Worm (Caenorhabditis elegans) whole organism, L2 larva: ENCODE measurements around the gene mak-1.

Experiments used
- C34F6.9 ChIP-seq: fragments of 150-350 bp; optimal IDR thresholded peaks from 2 replicates; lab custom pipeline; 2014; ENCODE audit warnings: missing biosample characterization, missing genetic modification characterization
- F13H6.1 ChIP-seq: sonication (generic microtip); optimal IDR thresholded peaks from 2 replicates; lab custom pipeline; 2016; ENCODE audit warnings: missing genetic modification characterization, missing compliant biosample characterization
- R02D3.7 ChIP-seq: fragments of 150-350 bp; optimal IDR thresholded peaks from 2 replicates; lab custom pipeline; 2014; ENCODE audit warnings: missing biosample characterization, missing genetic modification characterization
- Y55F3AM.14 ChIP-seq: fragments of 200-800 bp; sonication (Bioruptor generic); optimal IDR thresholded peaks from 2 replicates; lab custom pipeline; 2018; ENCODE audit warnings: mild to moderate bottlenecking, missing genetic modification characterization, missing compliant biosample characterization
- ZK546.5 ChIP-seq: sonication (generic microtip); optimal IDR thresholded peaks from 2 replicates; lab custom pipeline; 2017; ENCODE audit warnings: missing biosample characterization, missing genetic modification characterization
- alr-1 ChIP-seq: fragments of 150-350 bp; optimal IDR thresholded peaks from 2 replicates; lab custom pipeline; 2014; ENCODE audit warnings: missing biosample characterization, missing genetic modification characterization
- aly-2 ChIP-seq: fragments of 150-350 bp; optimal IDR thresholded peaks from 2 replicates; lab custom pipeline; 2014; ENCODE audit warnings: missing biosample characterization, missing genetic modification characterization
- blmp-1 ChIP-seq: sonication (generic microtip); optimal IDR thresholded peaks from 2 replicates; lab custom pipeline; 2017; ENCODE audit warnings: missing genetic modification characterization, mild to moderate bottlenecking, missing compliant biosample characterization, antibody characterized with exemption, moderate library complexity; ENCODE audit not compliant: insufficient read depth
- ceh-16 ChIP-seq: fragments of 150-350 bp; optimal IDR thresholded peaks from 2 replicates; lab custom pipeline; 2014; ENCODE audit warnings: missing biosample characterization, missing genetic modification characterization
- dmd-4 ChIP-seq: sonication (generic microtip); optimal IDR thresholded peaks from 2 replicates; lab custom pipeline; 2017; ENCODE audit warnings: missing biosample characterization, missing genetic modification characterization
- egl-27 ChIP-seq: sonication (generic microtip); optimal IDR thresholded peaks from 3 replicates; lab custom pipeline; 2017; ENCODE audit warnings: missing biosample characterization, missing genetic modification reagents, missing genetic modification characterization
- elt-3 ChIP-seq: sonication (generic microtip); optimal IDR thresholded peaks from 2 replicates; lab custom pipeline; 2017; ENCODE audit warnings: missing biosample characterization, missing genetic modification characterization
- fos-1 ChIP-seq: fragments of 150-350 bp; optimal IDR thresholded peaks from 2 replicates; lab custom pipeline; 2014; ENCODE audit warnings: missing biosample characterization, missing genetic modification characterization
- gmeb-1 ChIP-seq: fragments of 150-350 bp; optimal IDR thresholded peaks from 2 replicates; lab custom pipeline; 2014; ENCODE audit warnings: missing biosample characterization, missing genetic modification characterization
- lin-11 ChIP-seq: fragments of 150-350 bp; sonication (generic microtip); optimal IDR thresholded peaks from 2 replicates; lab custom pipeline; 2014; ENCODE audit warnings: missing biosample characterization, missing genetic modification characterization, inconsistent platforms, mixed read lengths
- lin-13 ChIP-seq: fragments of 150-350 bp; optimal IDR thresholded peaks from 2 replicates; lab custom pipeline; 2014; ENCODE audit warnings: missing biosample characterization, missing genetic modification reagents, missing genetic modification characterization
- lsy-2 ChIP-seq, 2 experiments: fragments of 150-350 bp in 1 of 2; sonication (generic microtip) in 1 of 2; optimal IDR thresholded peaks; 2 replicates each; lab custom pipeline; 2014 to 2017; ENCODE audit warnings: missing biosample characterization in 2 of 2, missing genetic modification characterization in 2 of 2
- mbf-1 ChIP-seq: sonication (generic microtip); optimal IDR thresholded peaks from 2 replicates; lab custom pipeline; 2017; ENCODE audit warnings: missing biosample characterization, missing genetic modification characterization
- mdl-1 ChIP-seq, 2 experiments: fragments of 150-350 bp in 1 of 2; sonication (generic microtip) in 1 of 2; optimal IDR thresholded peaks; 2 replicates each; lab custom pipeline; 2017; ENCODE audit warnings: missing biosample characterization in 2 of 2, missing genetic modification characterization in 2 of 2
- nhr-10 ChIP-seq: sonication (generic microtip); optimal IDR thresholded peaks from 2 replicates; lab custom pipeline; 2017; ENCODE audit warnings: missing biosample characterization, missing genetic modification characterization
- nhr-11 ChIP-seq: fragments of 150-350 bp; optimal IDR thresholded peaks from 2 replicates; lab custom pipeline; 2014; ENCODE audit warnings: missing biosample characterization, missing genetic modification characterization
- nhr-129 ChIP-seq: fragments of 150-350 bp; optimal IDR thresholded peaks from 2 replicates; lab custom pipeline; 2014; ENCODE audit warnings: missing biosample characterization, missing genetic modification characterization
- nhr-21 ChIP-seq: fragments of 150-350 bp; optimal IDR thresholded peaks from 2 replicates; lab custom pipeline; 2014; ENCODE audit warnings: missing biosample characterization, missing genetic modification characterization
- nhr-23 ChIP-seq: fragments of 150-350 bp; optimal IDR thresholded peaks from 2 replicates; lab custom pipeline; 2014; ENCODE audit warnings: missing biosample characterization, missing genetic modification reagents, missing genetic modification characterization
- nhr-25 ChIP-seq: fragments of 150-350 bp; sonication (generic microtip); optimal IDR thresholded peaks from 3 replicates; lab custom pipeline; 2014; ENCODE audit warnings: missing biosample characterization, missing genetic modification characterization
- nhr-6 ChIP-seq: fragments of 150-350 bp; optimal IDR thresholded peaks from 2 replicates; lab custom pipeline; 2014; ENCODE audit warnings: missing biosample characterization, missing genetic modification characterization
- sem-4 ChIP-seq: fragments of 150-350 bp; optimal IDR thresholded peaks from 2 replicates; lab custom pipeline; 2014; ENCODE audit warnings: missing biosample characterization, missing genetic modification reagents, missing genetic modification characterization
- sma-3 ChIP-seq: sonication (generic microtip); optimal IDR thresholded peaks from 2 replicates; lab custom pipeline; 2016; ENCODE audit warnings: missing genetic modification reagents, missing genetic modification characterization, missing compliant biosample characterization
- sma-9 ChIP-seq, 2 experiments: fragments of 150-350 bp in 1 of 2; sonication (generic microtip) in 1 of 2; optimal IDR thresholded peaks; 2 replicates each; lab custom pipeline; 2014 to 2016; ENCODE audit warnings: missing genetic modification characterization in 2 of 2, mild to moderate bottlenecking in 1 of 2, missing biosample characterization in 1 of 2, missing compliant biosample characterization in 1 of 2, missing genetic modification reagents in 1 of 2, moderate library complexity in 1 of 2
- snpc-4 ChIP-seq: fragments of 150-350 bp; optimal IDR thresholded peaks from 2 replicates; lab custom pipeline; 2014; ENCODE audit warnings: missing biosample characterization, missing genetic modification characterization
- unc-62 ChIP-seq: fragments of 150-350 bp; optimal IDR thresholded peaks from 2 replicates; lab custom pipeline; 2014; ENCODE audit warnings: missing biosample characterization, missing genetic modification reagents, missing genetic modification characterization
- zag-1 ChIP-seq: fragments of 150-350 bp; optimal IDR thresholded peaks from 2 replicates; lab custom pipeline; 2014; ENCODE audit warnings: missing biosample characterization, missing genetic modification characterization
- ztf-1 ChIP-seq: fragments of 200-800 bp; sonication (Bioruptor generic); conservative IDR thresholded peaks from 2 replicates; pipeline ENCODE4 v1.3.6; 2022; ENCODE audit warnings: missing genetic modification characterization, missing compliant biosample characterization
- ztf-11 ChIP-seq: sonication (generic microtip); optimal IDR thresholded peaks from 2 replicates; lab custom pipeline; 2017; ENCODE audit warnings: missing biosample characterization, missing genetic modification characterization

The mak-1 gene

ce11 chrII:8763367-8763766 is 19.5 kb downstream of the mak-1 start:
- TF ChIP-seq F13H6.1, result no peak
- no peak for TF ChIP-seq aly-2 (tag; lab: Kevin White, UChicago)
- no peak for TF ChIP-seq fos-1 (tag; lab: Kevin White, UChicago)
- TF ChIP-seq snpc-4, result no peak
- TF ChIP-seq sma-3, result no peak
- TF ChIP-seq nhr-10 (tag; lab: Kevin White, UChicago), result no peak
- no peak for TF ChIP-seq mdl-1 (tag; optimal IDR thresholded peaks at IDR 0.05; lab: Kevin White, UChicago)
- no peak for TF ChIP-seq lin-13 (GFP tag; lab: Kevin White, UChicago)
- no peak for TF ChIP-seq nhr-23 (tag; lab: Kevin White, UChicago)
- no peak for TF ChIP-seq Y55F3AM.14 (GFP tag; lab: Kevin White, UChicago)
- no peak for TF ChIP-seq egl-27
- TF ChIP-seq sma-9 (GFP tag; optimal IDR thresholded peaks at IDR 0.05; lab: Kevin White, UChicago), result no peak
- TF ChIP-seq sma-9 (tag; optimal IDR thresholded peaks at IDR 0.05; lab: Kevin White, UChicago), result no peak

DNA sequence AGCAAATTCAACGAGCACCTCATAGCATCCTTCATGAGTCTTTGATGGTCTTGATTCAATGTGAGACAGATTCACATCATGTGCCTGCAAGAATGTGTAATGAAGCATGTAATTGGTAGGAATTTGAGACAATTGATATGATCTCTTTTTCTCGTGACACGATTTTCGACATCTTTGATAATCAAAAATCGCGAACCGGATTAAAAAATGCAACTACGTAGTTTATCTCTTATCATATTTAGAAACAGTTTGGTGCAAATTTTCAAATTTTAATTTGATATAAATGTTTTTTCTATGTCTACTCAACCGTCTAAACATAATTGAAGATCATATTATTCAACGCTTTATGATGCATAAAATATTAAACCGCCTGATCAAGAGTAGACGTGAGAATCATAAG is 20.5 kb downstream of the mak-1 start:
- TF ChIP-seq sma-9 (GFP tag; optimal IDR thresholded peaks at IDR 0.05; lab: Kevin White, UChicago) (peak; percentile 3), sma-9 (tag; optimal IDR thresholded peaks at IDR 0.05; lab: Kevin White, UChicago) (no peak), elt-3 (tag; lab: Kevin White, UChicago) (no peak), blmp-1 (tag; lab: Kevin White, UChicago) (no peak), fos-1 (tag; lab: Kevin White, UChicago) (no peak)

DNA sequence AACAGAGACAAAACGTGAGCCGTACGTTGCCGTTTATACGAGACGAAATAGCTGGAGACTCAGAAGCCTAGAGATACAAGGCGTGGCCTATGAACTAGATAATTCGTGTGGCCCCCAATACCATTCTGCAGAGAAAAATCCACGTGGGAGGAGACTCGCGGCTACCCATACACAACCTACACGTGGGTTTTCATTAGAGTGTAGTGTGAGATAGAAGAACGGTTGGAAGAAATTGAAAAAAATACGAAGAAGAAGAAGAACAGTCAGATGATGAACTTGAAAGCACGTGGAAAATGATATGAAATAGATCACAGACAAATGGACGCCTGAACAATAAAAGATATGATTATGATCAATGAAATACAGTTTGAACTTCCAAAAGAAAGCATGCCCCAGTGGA is 21.3 kb downstream of the mak-1 start:
- peak; percentile 35 to 69 for TF ChIP-seq mdl-1 (tag; optimal IDR thresholded peaks at IDR 0.05; lab: Kevin White, UChicago)
- peak; percentile 2 for TF ChIP-seq nhr-129
- TF ChIP-seq zag-1 (tag; lab: Kevin White, UChicago), result no peak
- TF ChIP-seq lin-11 (tag; lab: Kevin White, UChicago), result no peak
- no peak for TF ChIP-seq alr-1 (tag; lab: Kevin White, UChicago)
- peak; percentile 96 for TF ChIP-seq sma-9 (GFP tag; optimal IDR thresholded peaks at IDR 0.05; lab: Kevin White, UChicago)
- no peak for TF ChIP-seq sma-9 (tag; optimal IDR thresholded peaks at IDR 0.05; lab: Kevin White, UChicago)
- TF ChIP-seq ztf-11, result no peak
- no peak for TF ChIP-seq sem-4 (tag; lab: Kevin White, UChicago)
- TF ChIP-seq sma-3, result peak; percentile 90
- peak; percentile 31 for TF ChIP-seq nhr-21 (tag; lab: Kevin White, UChicago)
- no peak for TF ChIP-seq C34F6.9 (tag; lab: Kevin White, UChicago)
- no peak for TF ChIP-seq ztf-1 (GFP tag; lab: Robert Waterston, UW)
- TF ChIP-seq dmd-4 (tag; lab: Kevin White, UChicago), result no peak
- no peak for TF ChIP-seq ceh-16
- no peak for TF ChIP-seq gmeb-1 (tag; lab: Kevin White, UChicago)
- TF ChIP-seq nhr-6 (tag; lab: Kevin White, UChicago), result no peak
- TF ChIP-seq nhr-23 (tag; lab: Kevin White, UChicago), result no peak
- TF ChIP-seq F13H6.1, result no peak
- no peak for TF ChIP-seq ZK546.5 (tag; lab: Kevin White, UChicago)
- TF ChIP-seq lsy-2 (tag; optimal IDR thresholded peaks at IDR 0.05; lab: Kevin White, UChicago), result no peak
- TF ChIP-seq blmp-1 (tag; lab: Kevin White, UChicago), result peak; percentile 42
- peak; percentile 3 for TF ChIP-seq fos-1 (tag; lab: Kevin White, UChicago)
- peak; percentile 70 for TF ChIP-seq nhr-25

DNA sequence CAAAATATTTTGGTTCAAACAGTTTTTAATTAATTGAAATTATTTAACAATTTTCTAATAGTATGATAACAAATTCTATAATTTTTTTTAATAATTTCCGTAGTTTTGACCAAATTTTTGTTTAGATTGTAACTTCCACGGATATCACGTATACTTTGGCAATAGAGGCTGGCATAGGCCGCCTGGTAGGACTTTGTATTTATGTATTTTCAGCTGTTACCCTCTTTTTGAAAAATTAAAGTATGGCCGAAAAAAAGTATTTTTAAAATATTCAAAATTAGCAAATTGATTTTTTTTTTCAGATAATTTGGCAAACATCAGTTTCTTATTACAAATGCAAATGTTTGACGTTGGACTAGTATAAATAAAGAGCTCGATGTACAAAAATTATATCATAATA is 22.6 kb downstream of the mak-1 start, which contains the start of the genes nsph-1.1 and K08F8.15:
Gene nsph-1.1 (plus strand): TSS at position 301 of the 400 bp plus-strand sequence.
Gene K08F8.15 (plus strand): TSS at position 335 of the 400 bp plus-strand sequence.
- no peak for TF ChIP-seq nhr-11 (tag; lab: Kevin White, UChicago)
- no peak for TF ChIP-seq ZK546.5 (tag; lab: Kevin White, UChicago)
- no peak for TF ChIP-seq nhr-129
- no peak for TF ChIP-seq lin-13 (GFP tag; lab: Kevin White, UChicago)
- no peak for TF ChIP-seq unc-62
- no peak for TF ChIP-seq mdl-1 (tag; optimal IDR thresholded peaks at IDR 0.05; lab: Kevin White, UChicago)

- TF ChIP-seq fos-1 (tag; lab: Kevin White, UChicago) (no peak), mbf-1 (tag; lab: Kevin White, UChicago) (no peak), R02D3.7 (tag; lab: Kevin White, UChicago) (no peak), egl-27 (no peak), nhr-6 (tag; lab: Kevin White, UChicago) (no peak), alr-1 (tag; lab: Kevin White, UChicago) (no peak), lin-11 (tag; lab: Kevin White, UChicago) (no peak), C34F6.9 (tag; lab: Kevin White, UChicago) (no peak)
- TF ChIP-seq, all 48 proteins: peak for 0
These were observed 23.0 kb downstream of the mak-1 start, which contains the start of gene pah-1 for ce11 chrII:8766897-8767296. Gene pah-1 (minus strand): TSS chrII:8766997.
